Fruit fly (Drosophila melanogaster) whole organism, embryonic: ENCODE data around the gene CG6733.
A peak's percentile ranks its signal among the peaks of the same experiment; 100 is the strongest.

Experiments used
- Ada2b ChIP-seq: fragments of 200-800 bp; sonication (Bioruptor generic); IDR thresholded peaks from 2 replicates; pipeline ENCODE4 v1.3.6; 2022; ENCODE audit warnings: missing biosample characterization, missing genetic modification characterization
- Asciz ChIP-seq: fragments of 200-800 bp; sonication (Bioruptor generic); optimal IDR thresholded peaks from 2 replicates; lab custom pipeline; 2017; ENCODE audit warnings: missing biosample characterization, mild to moderate bottlenecking, missing genetic modification characterization, missing genetic modification reagents
- Atf6 ChIP-seq: fragments of 200-800 bp; sonication (Bioruptor generic); IDR thresholded peaks from 2 replicates; pipeline ENCODE4 v1.3.6; 2022; ENCODE audit warnings: missing biosample characterization, missing genetic modification characterization
- CG10209 ChIP-seq: fragments of 200-800 bp; sonication (Bioruptor generic); optimal IDR thresholded peaks from 3 replicates; lab custom pipeline; 2017; ENCODE audit warnings: missing biosample characterization, mild to moderate bottlenecking, missing genetic modification characterization, missing genetic modification reagents
- CG10274 ChIP-seq: fragments of 200-800 bp; sonication (Bioruptor generic); optimal IDR thresholded peaks from 3 replicates; lab custom pipeline; 2017; ENCODE audit warnings: missing biosample characterization, mild to moderate bottlenecking, missing genetic modification characterization
- CG10565 ChIP-seq: fragments of 200-800 bp; sonication (Bioruptor generic); optimal IDR thresholded peaks from 3 replicates; lab custom pipeline; 2016; ENCODE audit warnings: missing biosample characterization, mild to moderate bottlenecking, missing genetic modification characterization
- CG12071 ChIP-seq: fragments of 200-800 bp; sonication (Bioruptor generic); optimal IDR thresholded peaks from 3 replicates; lab custom pipeline; 2018; ENCODE audit warnings: missing biosample characterization, mild to moderate bottlenecking, missing genetic modification characterization
- CG12104 ChIP-seq: fragments of 200-800 bp; sonication (Bioruptor generic); optimal IDR thresholded peaks from 3 replicates; lab custom pipeline; 2016; ENCODE audit warnings: missing biosample characterization, missing genetic modification characterization
- CG12391 ChIP-seq: fragments of 200-800 bp; sonication (Bioruptor generic); optimal IDR thresholded peaks from 3 replicates; lab custom pipeline; 2018; ENCODE audit warnings: missing biosample characterization, mild to moderate bottlenecking, missing genetic modification characterization, moderate library complexity
- CG30403 ChIP-seq: fragments of 200-800 bp; sonication (Bioruptor generic); optimal IDR thresholded peaks from 3 replicates; lab custom pipeline; 2016; ENCODE audit warnings: missing biosample characterization, missing genetic modification characterization
- CG3163 ChIP-seq: fragments of 200-800 bp; sonication (Bioruptor generic); optimal IDR thresholded peaks from 3 replicates; lab custom pipeline; 2016; ENCODE audit warnings: missing biosample characterization, missing genetic modification characterization
- CG34422 ChIP-seq: fragments of 200-800 bp; sonication (Bioruptor generic); IDR thresholded peaks from 3 replicates; pipeline ENCODE4 v1.3.6; 2022; ENCODE audit warnings: missing biosample characterization, missing genetic modification characterization
- CG3838 ChIP-seq: fragments of 200-800 bp; sonication (Bioruptor generic); optimal IDR thresholded peaks from 3 replicates; lab custom pipeline; 2016; ENCODE audit warnings: missing biosample characterization, missing genetic modification characterization
- CG4820 ChIP-seq: fragments of 200-800 bp; sonication (Bioruptor generic); optimal IDR thresholded peaks from 3 replicates; lab custom pipeline; 2016; ENCODE audit warnings: missing biosample characterization, missing genetic modification characterization
- CG5180 ChIP-seq: fragments of 200-800 bp; sonication (Bioruptor generic); optimal IDR thresholded peaks from 3 replicates; lab custom pipeline; 2017; ENCODE audit warnings: missing biosample characterization, missing genetic modification characterization, mild to moderate bottlenecking, moderate library complexity, missing genetic modification reagents
- CG6854 ChIP-seq: fragments of 200-800 bp; sonication (Bioruptor generic); optimal IDR thresholded peaks from 3 replicates; lab custom pipeline; 2017; ENCODE audit warnings: missing biosample characterization, mild to moderate bottlenecking, missing genetic modification characterization
- CG7928 ChIP-seq: fragments of 200-800 bp; sonication (Bioruptor generic); optimal IDR thresholded peaks from 2 replicates; lab custom pipeline; 2017; ENCODE audit warnings: missing biosample characterization, mild to moderate bottlenecking, missing genetic modification characterization
- CG7987 ChIP-seq: fragments of 200-800 bp; sonication (Bioruptor generic); optimal IDR thresholded peaks from 2 replicates; lab custom pipeline; 2018; ENCODE audit warnings: missing biosample characterization, mild to moderate bottlenecking, missing genetic modification characterization, moderate library complexity
- CG9609 ChIP-seq: fragments of 200-800 bp; sonication (Bioruptor generic); optimal IDR thresholded peaks from 3 replicates; lab custom pipeline; 2016; ENCODE audit warnings: missing biosample characterization, missing genetic modification characterization
- CkIIα-i1 ChIP-seq: fragments of 200-800 bp; sonication (Bioruptor generic); IDR thresholded peaks from 2 replicates; pipeline ENCODE4 v1.3.6; 2022; ENCODE audit warnings: missing biosample characterization, missing genetic modification characterization
- Dref ChIP-seq: fragments of 200-800 bp; sonication (Bioruptor generic); IDR thresholded peaks from 2 replicates; pipeline ENCODE4 v1.3.6; 2022; ENCODE audit warnings: missing biosample characterization, missing genetic modification characterization
- Fer1 ChIP-seq: fragments of 200-800 bp; sonication (Bioruptor generic); optimal IDR thresholded peaks from 2 replicates; lab custom pipeline; 2017; ENCODE audit warnings: missing biosample characterization, mild to moderate bottlenecking, missing genetic modification characterization
- H2.0 ChIP-seq: fragments of 200-800 bp; sonication (Bioruptor generic); IDR thresholded peaks from 2 replicates; pipeline ENCODE4 v1.3.6; 2022; ENCODE audit warnings: missing biosample characterization, missing genetic modification characterization
- Kr ChIP-seq: fragments of 200-800 bp; sonication (Bioruptor generic); optimal IDR thresholded peaks from 2 replicates; lab custom pipeline; 2017; ENCODE audit warnings: missing biosample characterization, mild to moderate bottlenecking, missing genetic modification characterization
- MESR4 ChIP-seq: fragments of 200-800 bp; sonication (Bioruptor generic); optimal IDR thresholded peaks from 2 replicates; lab custom pipeline; 2018; ENCODE audit warnings: missing biosample characterization, mild to moderate bottlenecking, missing genetic modification characterization, moderate library complexity
- Nf-YB ChIP-seq: fragments of 200-800 bp; sonication (Bioruptor generic); optimal IDR thresholded peaks from 3 replicates; lab custom pipeline; 2019; ENCODE audit warnings: missing biosample characterization, mild to moderate bottlenecking, missing genetic modification characterization, moderate library complexity
- Oaz ChIP-seq: fragments of 200-800 bp; sonication (Bioruptor generic); IDR thresholded peaks from 2 replicates; pipeline ENCODE4 v1.3.6; 2022; ENCODE audit warnings: missing biosample characterization, missing genetic modification characterization
- Pdp1 ChIP-seq, 2 experiments: fragments of 200-800 bp; sonication (Bioruptor generic); optimal IDR thresholded peaks; 3 replicates each; lab custom pipeline; 2016; ENCODE audit warnings: missing biosample characterization in 2 of 2, missing genetic modification characterization in 2 of 2, mild to moderate bottlenecking in 1 of 2, moderate library complexity in 1 of 2
- Stat92E ChIP-seq, 3 experiments: fragments of >200 bp in 2 of 3; fragments of 200-800 bp in 1 of 3; sonication (Bioruptor generic) in 1 of 3; optimal IDR thresholded peaks; 2 replicates each; lab custom pipeline; 2017 to 2019; ENCODE audit warnings: missing biosample characterization in 3 of 3, missing genetic modification characterization in 3 of 3, mild to moderate bottlenecking in 1 of 3, moderate library complexity in 1 of 3
- ac ChIP-seq: fragments of 200-800 bp; sonication (Bioruptor generic); optimal IDR thresholded peaks from 3 replicates; lab custom pipeline; 2017; ENCODE audit warnings: missing biosample characterization, mild to moderate bottlenecking, missing genetic modification characterization
- al ChIP-seq: fragments of 200-800 bp; sonication (Bioruptor generic); IDR thresholded peaks from 2 replicates; pipeline ENCODE4 v1.3.6; 2022; ENCODE audit warnings: missing biosample characterization, missing genetic modification characterization
- az2 ChIP-seq: fragments of 200-800 bp; sonication (Bioruptor generic); optimal IDR thresholded peaks from 3 replicates; lab custom pipeline; 2016; ENCODE audit warnings: missing biosample characterization, missing genetic modification characterization
- bigmax ChIP-seq: fragments of 200-800 bp; sonication (Bioruptor generic); optimal IDR thresholded peaks from 2 replicates; lab custom pipeline; 2018; ENCODE audit warnings: missing biosample characterization, mild to moderate bottlenecking, missing genetic modification characterization
- caup ChIP-seq: fragments of 200-800 bp; sonication (Bioruptor generic); optimal IDR thresholded peaks from 3 replicates; lab custom pipeline; 2017; ENCODE audit warnings: missing biosample characterization, mild to moderate bottlenecking, missing genetic modification characterization, moderate library complexity; ENCODE audit not compliant: severe bottlenecking
- chm ChIP-seq: fragments of 200-800 bp; sonication (Bioruptor generic); IDR thresholded peaks from 2 replicates; pipeline ENCODE4 v1.3.6; 2022; ENCODE audit warnings: missing biosample characterization, missing genetic modification characterization
- cwo ChIP-seq: fragments of 200-800 bp; sonication (Bioruptor generic); optimal IDR thresholded peaks from 3 replicates; lab custom pipeline; 2017; ENCODE audit warnings: missing biosample characterization, missing genetic modification characterization, mild to moderate bottlenecking, moderate library complexity, missing genetic modification reagents
- da ChIP-seq: fragments of 200-800 bp; sonication (Bioruptor generic); optimal IDR thresholded peaks from 2 replicates; lab custom pipeline; 2016; ENCODE audit warnings: missing biosample characterization, missing genetic modification characterization
- danr ChIP-seq: fragments of 200-800 bp; sonication (Bioruptor generic); IDR thresholded peaks from 2 replicates; pipeline ENCODE4 v1.3.6; 2022; ENCODE audit warnings: missing biosample characterization, missing genetic modification characterization
- fd102C ChIP-seq: fragments of 200-800 bp; sonication (Bioruptor generic); optimal IDR thresholded peaks from 2 replicates; lab custom pipeline; 2018; ENCODE audit warnings: missing biosample characterization, mild to moderate bottlenecking, missing genetic modification characterization, moderate library complexity
- gce ChIP-seq: fragments of 200-800 bp; sonication (Bioruptor generic); IDR thresholded peaks from 3 replicates; pipeline ENCODE4 v1.3.6; 2022; ENCODE audit warnings: missing biosample characterization, missing genetic modification characterization
- h ChIP-seq: fragments of >200 bp; optimal IDR thresholded peaks from 2 replicates; lab custom pipeline; 2017
- mam ChIP-seq: fragments of 200-800 bp; sonication (Bioruptor generic); optimal IDR thresholded peaks from 3 replicates; lab custom pipeline; 2016; ENCODE audit warnings: missing biosample characterization, missing genetic modification characterization
- mirr ChIP-seq: fragments of 200-800 bp; sonication (Bioruptor generic); optimal IDR thresholded peaks from 3 replicates; lab custom pipeline; 2018; ENCODE audit warnings: missing biosample characterization, mild to moderate bottlenecking, missing genetic modification characterization
- otp ChIP-seq: fragments of 200-800 bp; sonication (Bioruptor generic); IDR thresholded peaks from 3 replicates; pipeline ENCODE4, ENCODE4 v1.3.6; 2022; ENCODE audit warnings: missing biosample characterization, missing genetic modification characterization
- rib ChIP-seq: fragments of 200-800 bp; sonication (Bioruptor generic); IDR thresholded peaks from 2 replicates; pipeline ENCODE4 v1.3.6; 2022; ENCODE audit warnings: missing biosample characterization, missing genetic modification characterization
- scrt ChIP-seq: fragments of 200-800 bp; sonication (Bioruptor generic); optimal IDR thresholded peaks from 2 replicates; lab custom pipeline; 2018; ENCODE audit warnings: missing biosample characterization, mild to moderate bottlenecking, missing genetic modification characterization, moderate library complexity
- sens-2 ChIP-seq: fragments of 200-800 bp; sonication (Bioruptor generic); IDR thresholded peaks from 2 replicates; pipeline ENCODE4 v1.3.6; 2022; ENCODE audit warnings: missing biosample characterization, missing genetic modification characterization
- slbo ChIP-seq: fragments of 200-800 bp; sonication (Bioruptor generic); IDR thresholded peaks from 2 replicates; pipeline ENCODE4 v1.3.6; 2022; ENCODE audit warnings: missing biosample characterization, missing genetic modification characterization
- ttk ChIP-seq: fragments of 200-800 bp; sonication (Bioruptor generic); IDR thresholded peaks from 2 replicates; pipeline ENCODE4 v2.1.2; 2022; ENCODE audit warnings: missing biosample characterization, missing genetic modification characterization
- vnd ChIP-seq: fragments of 200-800 bp; sonication (Bioruptor generic); IDR thresholded peaks from 3 replicates; pipeline ENCODE4 v1.3.6; 2022; ENCODE audit warnings: missing biosample characterization, missing genetic modification characterization; ENCODE audit not compliant: partially characterized antibody

CG6733 gene

DNA sequence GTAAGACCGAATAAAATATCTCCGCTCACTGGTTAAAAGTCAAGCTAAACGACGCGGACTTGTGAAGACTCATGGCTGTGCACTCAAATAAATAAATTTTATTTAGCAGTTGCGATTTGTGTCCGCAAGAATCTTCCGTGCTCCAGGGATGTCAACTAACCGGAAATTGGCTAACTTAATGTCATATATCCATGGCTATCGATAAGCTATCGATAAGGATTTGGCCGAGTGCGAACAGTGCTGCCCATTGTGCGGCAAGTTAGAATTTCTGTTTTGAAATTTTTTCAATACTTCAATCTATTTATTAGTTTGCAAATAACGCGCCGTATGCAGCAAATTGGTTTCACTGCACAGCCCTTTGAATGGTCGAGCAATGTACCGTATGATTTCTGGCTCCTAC, 43.6 kb upstream of the CG6733 start, which contains the start of gene p53 (continued):
- TF ChIP-seq CG34422 (peak; percentile 68; the same call in 2 of the 3 replicates), Pdp1 (GFP tag; optimal IDR thresholded peaks at IDR 0.05; lab: Kevin White, UChicago) (peak; percentile 57 to 59), vnd (peak; percentile 59; the same call in 2 of the 3 replicates), Dref (GFP tag; lab: Robert Waterston, UW) (peak; percentile 88), Oaz (GFP tag; lab: Robert Waterston, UW) (0 out of 2 replicates have a peak, but pooled peaks have one; percentile 36), CG3838 (peak; percentile 38), sens-2 (GFP tag; lab: Robert Waterston, UW) (peak; percentile 47; the same call in 1 of the 2 replicates), rib (GFP tag; lab: Robert Waterston, UW) (peak; percentile 33), mam (GFP tag; lab: Kevin White, UChicago) (peak; percentile 67), CG6854 (GFP tag; lab: Kevin White, UChicago) (peak; percentile 56), CG12104 (GFP tag; lab: Kevin White, UChicago) (peak; percentile 67), CG7928 (peak; percentile 84), cwo (GFP tag; lab: Kevin White, UChicago) (no peak), Atf6 (GFP tag; lab: Robert Waterston, UW) (peak; percentile 58), h (lab: Kevin White, UChicago) (no peak), H2.0 (GFP tag; lab: Robert Waterston, UW) (peak; percentile 62; the same call in 1 of the 2 replicates), da (GFP tag; lab: Kevin White, UChicago) (peak; percentile 28), ac (GFP tag; lab: Kevin White, UChicago) (peak; percentile 16), CG7987 (GFP tag; lab: Kevin White, UChicago) (peak; percentile 94), CG9609 (GFP tag; lab: Kevin White, UChicago) (peak; percentile 66), CG5180 (GFP tag; lab: Kevin White, UChicago) (peak; percentile 51), scrt (GFP tag; lab: Kevin White, UChicago) (peak; percentile 70), CG10274 (peak; percentile 70), fd102C (GFP tag; lab: Kevin White, UChicago) (no peak), Kr (GFP tag; lab: Kevin White, UChicago) (no peak), CG10209 (GFP tag; lab: Kevin White, UChicago) (peak; percentile 71), chm (peak; percentile 86), bigmax (GFP tag; lab: Kevin White, UChicago) (peak; percentile 52), Stat92E (GFP tag; optimal IDR thresholded peaks at IDR 0.05; lab: Kevin White, UChicago) (no peak), CG10565 (GFP tag; lab: Kevin White, UChicago) (no peak), gce (0 out of 3 replicates have a peak, but pooled peaks have one; percentile 41), CG12071 (peak; percentile 82), MESR4 (GFP tag; lab: Kevin White, UChicago) (peak; percentile 18), ttk (GFP tag; lab: Robert Waterston, UW) (peak; percentile 55; the same call in 1 of the 2 replicates), al (GFP tag; lab: Robert Waterston, UW) (0 out of 2 replicates have a peak, but pooled peaks have one; percentile 40), mirr (peak; percentile 73), Asciz (GFP tag; lab: Kevin White, UChicago) (peak; percentile 74), CG30403 (peak; percentile 57), otp (GFP tag; lab: Robert Waterston, UW) (peak; percentile 76), caup (GFP tag; lab: Kevin White, UChicago) (peak; percentile 91), Fer1 (peak; percentile 82), slbo (peak; percentile 77), az2 (GFP tag; lab: Kevin White, UChicago) (peak; percentile 31), CG4820 (GFP tag; lab: Kevin White, UChicago) (peak; percentile 40), Ada2b (GFP tag; lab: Robert Waterston, UW) (peak; percentile 38; the same call in 1 of the 2 replicates), CkIIα-i1 (GFP tag; lab: Robert Waterston, UW) (no peak), CG12391 (tag; lab: Kevin White, UChicago) (peak; percentile 73), CG3163 (peak; percentile 54), Nf-YB (GFP tag; lab: Kevin White, UChicago) (peak; percentile 50), danr (GFP tag; lab: Robert Waterston, UW) (no peak)
